Fruit fly (Drosophila melanogaster): ENCODE measurements around the gene CG17562.

dm6 chr3R:16599647-16600046 is 15.5 kb upstream of the CG17562 start:
- TF ChIP-seq Eip75B (GFP tag; optimal IDR thresholded peaks at IDR 0.05) (no peak), CG6276 (GFP tag; optimal IDR thresholded peaks at IDR 0.05) (no peak), eg (GFP tag; IDR thresholded peaks at IDR 0.05) (no peak), CG15336 (GFP tag; IDR thresholded peaks at IDR 0.05) (no peak), Hr4 (GFP tag; optimal IDR thresholded peaks at IDR 0.05) (no peak), CG11762 (GFP tag; optimal IDR thresholded peaks at IDR 0.05; ENCODE audit: insufficient read depth) (no peak), achi (GFP tag; optimal IDR thresholded peaks at IDR 0.05) (no peak), Lpt (GFP tag; optimal IDR thresholded peaks at IDR 0.05) (no peak), ss (GFP tag; optimal IDR thresholded peaks at IDR 0.05) (peak in 1 of 2 experiments; percentile 32), vri (GFP tag; optimal IDR thresholded peaks at IDR 0.05) (no peak), Eip78C (GFP tag) (no peak), CG31627 (GFP tag; optimal IDR thresholded peaks at IDR 0.05) (no peak), CG9139 (GFP tag; optimal IDR thresholded peaks at IDR 0.05) (no peak), CG6163 (GFP tag; IDR thresholded peaks at IDR 0.05) (no peak)

All from whole organism, prepupa.